Worm (Caenorhabditis elegans): Measurements from ENCODE around the gene str-20.

Gene str-20

ce11 chrV:764732-765131 is 8.5 kb downstream of the str-20 start, which contains the start of gene str-238:
Gene str-238, plus strand, starts transcription at chrV:765032.
- TF ChIP-seq nhr-84 (tag; optimal IDR thresholded peaks at IDR 0.05) (no peak), snpc-4 (tag; optimal IDR thresholded peaks at IDR 0.05) (no peak), C04F5.9 (tag; optimal IDR thresholded peaks at IDR 0.05) (no peak), fkh-10 (GFP tag; optimal IDR thresholded peaks at IDR 0.05) (no peak), sox-4 (tag; optimal IDR thresholded peaks at IDR 0.05) (no peak), sptf-1 (tag; optimal IDR thresholded peaks at IDR 0.05) (no peak), nhr-85 (tag) (peak; percentile 2)

- no peak for TF ChIP-seq mdl-1 (tag; optimal IDR thresholded peaks at IDR 0.05)
- TF ChIP-seq lir-3 (tag; optimal IDR thresholded peaks at IDR 0.05; ENCODE audit: poor library complexity), result no peak
- no peak for TF ChIP-seq ama-1 (optimal IDR thresholded peaks at IDR 0.05)
- no peak for TF ChIP-seq ceh-63 (GFP tag; optimal IDR thresholded peaks at IDR 0.05)
- TF ChIP-seq isw-1 (GFP tag; IDR thresholded peaks at IDR 0.05), result no peak
- no peak for TF ChIP-seq lin-14 (GFP tag; optimal IDR thresholded peaks at IDR 0.05)
- TF ChIP-seq lin-39 (tag; optimal IDR thresholded peaks at IDR 0.05), result no peak
- no peak for TF ChIP-seq elt-2 (tag; optimal IDR thresholded peaks at IDR 0.05)
- TF ChIP-seq nhr-20 (tag; optimal IDR thresholded peaks at IDR 0.05), result no peak
- no peak for TF ChIP-seq vab-15 (tag; optimal IDR thresholded peaks at IDR 0.05)
- TF ChIP-seq egl-13 (tag; optimal IDR thresholded peaks at IDR 0.05), result no peak
- no peak for TF ChIP-seq sptf-1 (tag; optimal IDR thresholded peaks at IDR 0.05)
- TF ChIP-seq elt-3 (tag; optimal IDR thresholded peaks at IDR 0.05), result no peak
Measured at ce11 chrV:772210-772609, 15.9 kb downstream of the str-20 start.

- TF ChIP-seq ztf-4 (tag; optimal IDR thresholded peaks at IDR 0.05) (no peak), C34B4.2 (tag; optimal IDR thresholded peaks at IDR 0.05) (no peak), lin-13 (GFP tag; optimal IDR thresholded peaks at IDR 0.05) (peak; percentile 79), isw-1 (GFP tag; IDR thresholded peaks at IDR 0.05) (peak; percentile 87), snpc-4 (tag; optimal IDR thresholded peaks at IDR 0.05) (peak; percentile 65), efl-1 (optimal IDR thresholded peaks at IDR 0.05) (peak; percentile 99 to 100), efl-1 (GFP tag; optimal IDR thresholded peaks at IDR 0.05 in 1 of 2) (peak; percentile 99 to 100), pqm-1 (tag; optimal IDR thresholded peaks at IDR 0.05) (no peak), F16B12.6 (tag; optimal IDR thresholded peaks at IDR 0.05) (peak; percentile 36), egl-27 (tag; optimal IDR thresholded peaks at IDR 0.05) (no peak), jun-1 (tag; optimal IDR thresholded peaks at IDR 0.05) (peak; percentile 86), sup-37 (GFP tag; optimal IDR thresholded peaks at IDR 0.05) (peak; percentile 72), hlh-4 (tag; optimal IDR thresholded peaks at IDR 0.05) (no peak), irx-1 (tag; optimal IDR thresholded peaks at IDR 0.05) (peak; percentile 81), swsn-7 (tag; optimal IDR thresholded peaks at IDR 0.05) (peak; percentile 92), efl-3 (GFP tag; optimal IDR thresholded peaks at IDR 0.05) (no peak), elt-3 (tag; optimal IDR thresholded peaks at IDR 0.05) (peak in 2 of 6 experiments; percentile 65 to 90), nhr-12 (tag; optimal IDR thresholded peaks at IDR 0.05) (no peak), tlp-1 (tag; optimal IDR thresholded peaks at IDR 0.05) (no peak), hpl-2 (GFP tag; optimal IDR thresholded peaks at IDR 0.05) (no peak), vab-15 (tag; optimal IDR thresholded peaks at IDR 0.05) (peak; percentile 24), fkh-4 (tag; optimal IDR thresholded peaks at IDR 0.05; ENCODE audit: borderline replicate concordance) (no peak), lsy-2 (tag; optimal IDR thresholded peaks at IDR 0.05) (peak; percentile 89 to 91), tbx-2 (tag; optimal IDR thresholded peaks at IDR 0.05) (peak; percentile 91), zag-1 (tag; optimal IDR thresholded peaks at IDR 0.05) (no peak), skn-1 (tag; optimal IDR thresholded peaks at IDR 0.05) (peak; percentile 74), dpl-1 (GFP tag; optimal IDR thresholded peaks at IDR 0.05) (peak; percentile 96 to 97 (median 97)), nhr-47 (tag; optimal IDR thresholded peaks at IDR 0.05) (peak; percentile 93), mep-1 (tag; optimal IDR thresholded peaks at IDR 0.05) (peak; percentile 95), dsc-1 (tag; optimal IDR thresholded peaks at IDR 0.05) (peak; percentile 92), zip-4 (GFP tag; optimal IDR thresholded peaks at IDR 0.05) (peak; percentile 56), ztf-11 (tag; optimal IDR thresholded peaks at IDR 0.05) (peak in 1 of 2 experiments; percentile 70), mef-2 (tag; optimal IDR thresholded peaks at IDR 0.05) (no peak), nhr-84 (tag; optimal IDR thresholded peaks at IDR 0.05) (no peak), mab-9 (GFP tag; IDR thresholded peaks at IDR 0.05) (peak; percentile 79), unc-62 (GFP tag; optimal IDR thresholded peaks at IDR 0.05) (no peak), xbp-1 (tag; optimal IDR thresholded peaks at IDR 0.05) (peak; percentile 91)
Measured at ce11 chrV:773256-773655, 17.0 kb downstream of the str-20 start, which contains the start of gene sti-1. Gene sti-1, plus strand, starts transcription at chrV:773518.
